Fruit fly (Drosophila melanogaster) whole organism, embryonic: ENCODE results near the gene CG3009.

Experiments
- Bdp1 ChIP-seq: fragments of 200-800 bp; sonication (Bioruptor generic); optimal IDR thresholded peaks from 3 replicates; lab custom pipeline; 2016; ENCODE audit warnings: missing biosample characterization, missing genetic modification characterization
- CG11456 ChIP-seq: fragments of 200-800 bp; sonication (Bioruptor generic); IDR thresholded peaks from 3 replicates; pipeline ENCODE4 v1.3.6; 2022; ENCODE audit warnings: missing biosample characterization, missing genetic modification characterization
- CG13123 ChIP-seq: fragments of 200-800 bp; sonication (Bioruptor generic); optimal IDR thresholded peaks from 2 replicates; lab custom pipeline; 2016; ENCODE audit warnings: missing biosample characterization, missing genetic modification characterization
- CG13775 ChIP-seq: fragments of 200-800 bp; sonication (Bioruptor generic); optimal IDR thresholded peaks from 3 replicates; lab custom pipeline; 2017; ENCODE audit warnings: missing biosample characterization, mild to moderate bottlenecking, missing genetic modification characterization
- CG14441 ChIP-seq: fragments of 200-800 bp; sonication (Bioruptor generic); IDR thresholded peaks from 2 replicates; pipeline ENCODE4 v1.3.6; 2022; ENCODE audit warnings: missing biosample characterization, missing genetic modification characterization
- CG17912 ChIP-seq: fragments of 200-800 bp; sonication (Bioruptor generic); optimal IDR thresholded peaks from 2 replicates; lab custom pipeline; 2018; ENCODE audit warnings: missing biosample characterization, mild to moderate bottlenecking, missing genetic modification characterization
- CG18599 ChIP-seq: fragments of 200-800 bp; sonication (Bioruptor generic); optimal IDR thresholded peaks from 3 replicates; lab custom pipeline; 2017; ENCODE audit warnings: missing biosample characterization, missing genetic modification characterization, mild to moderate bottlenecking, moderate library complexity, missing genetic modification reagents
- CG18619 ChIP-seq: fragments of 200-800 bp; sonication (Bioruptor generic); optimal IDR thresholded peaks from 3 replicates; lab custom pipeline; 2017; ENCODE audit warnings: missing biosample characterization, mild to moderate bottlenecking, missing genetic modification characterization
- CG2199 ChIP-seq: fragments of 200-800 bp; sonication (Bioruptor generic); IDR thresholded peaks from 3 replicates; pipeline ENCODE4 v1.3.6; 2022; ENCODE audit warnings: missing biosample characterization, missing genetic modification characterization
- CG30020 ChIP-seq: fragments of 200-800 bp; optimal IDR thresholded peaks from 2 replicates; lab custom pipeline; 2019; ENCODE audit warnings: missing biosample characterization, mild to moderate bottlenecking, missing genetic modification characterization, moderate library complexity
- CG4730 ChIP-seq: fragments of 200-800 bp; sonication (Bioruptor generic); IDR thresholded peaks from 2 replicates; pipeline ENCODE4 v1.3.6; 2022; ENCODE audit warnings: missing biosample characterization, missing genetic modification characterization
- CG6654 ChIP-seq: fragments of 200-800 bp; sonication (Bioruptor generic); optimal IDR thresholded peaks from 2 replicates; lab custom pipeline; 2017; ENCODE audit warnings: missing biosample characterization, mild to moderate bottlenecking, missing genetic modification characterization
- CG8089 ChIP-seq: fragments of 200-800 bp; sonication (Bioruptor generic); optimal IDR thresholded peaks from 3 replicates; lab custom pipeline; 2016; ENCODE audit warnings: missing biosample characterization, missing genetic modification characterization
- CG9727 ChIP-seq: fragments of 200-800 bp; sonication (Bioruptor generic); optimal IDR thresholded peaks from 3 replicates; lab custom pipeline; 2017; ENCODE audit warnings: missing biosample characterization, mild to moderate bottlenecking, missing genetic modification characterization
- CG9932 ChIP-seq: fragments of 200-800 bp; sonication (Bioruptor generic); IDR thresholded peaks from 2 replicates; pipeline ENCODE4 v1.3.6; 2022; ENCODE audit warnings: missing biosample characterization, missing genetic modification characterization
- D19A ChIP-seq: fragments of 200-800 bp; optimal IDR thresholded peaks from 3 replicates; lab custom pipeline; 2019; ENCODE audit warnings: missing biosample characterization, mild to moderate bottlenecking, missing genetic modification characterization, moderate library complexity
- Gsc ChIP-seq: fragments of 200-800 bp; sonication (Bioruptor generic); IDR thresholded peaks from 2 replicates; pipeline ENCODE4 v1.3.6; 2022; ENCODE audit warnings: missing biosample characterization, missing genetic modification characterization
- H15 ChIP-seq: fragments of 200-800 bp; sonication (Bioruptor generic); IDR thresholded peaks from 3 replicates; pipeline ENCODE4 v1.3.6; 2022; ENCODE audit warnings: missing biosample characterization, missing genetic modification characterization
- HmgZ ChIP-seq: fragments of 200-800 bp; sonication (Bioruptor generic); optimal IDR thresholded peaks from 2 replicates; lab custom pipeline; 2018; ENCODE audit warnings: missing biosample characterization, mild to moderate bottlenecking, missing genetic modification characterization
- Hr78 ChIP-seq, 2 experiments: fragments of 200-800 bp in 1 of 2; fragments of >200 bp in 1 of 2; sonication (Bioruptor generic) in 1 of 2; optimal IDR thresholded peaks; 2 replicates each; lab custom pipeline; 2017 to 2019; ENCODE audit warnings: missing biosample characterization in 2 of 2, missing genetic modification characterization in 2 of 2, mild to moderate bottlenecking in 1 of 2, moderate library complexity in 1 of 2
- Mes4 ChIP-seq: fragments of 200-800 bp; sonication (Bioruptor generic); optimal IDR thresholded peaks from 2 replicates; lab custom pipeline; 2016; ENCODE audit warnings: missing biosample characterization, missing genetic modification characterization
- Nf-YB ChIP-seq: fragments of 200-800 bp; sonication (Bioruptor generic); optimal IDR thresholded peaks from 3 replicates; lab custom pipeline; 2019; ENCODE audit warnings: missing biosample characterization, mild to moderate bottlenecking, missing genetic modification characterization, moderate library complexity
- Nf-YC ChIP-seq: fragments of 200-800 bp; optimal IDR thresholded peaks from 3 replicates; lab custom pipeline; 2019; ENCODE audit warnings: missing biosample characterization, mild to moderate bottlenecking, missing genetic modification characterization, moderate library complexity
- Sox100B ChIP-seq: fragments of 200-800 bp; sonication (Bioruptor generic); optimal IDR thresholded peaks from 3 replicates; lab custom pipeline; 2018; ENCODE audit warnings: missing biosample characterization, mild to moderate bottlenecking, missing genetic modification characterization
- Taf1 ChIP-seq: fragments of 200-800 bp; sonication (Bioruptor generic); IDR thresholded peaks from 2 replicates; pipeline ENCODE4 v1.3.6; 2022; ENCODE audit warnings: missing biosample characterization, missing genetic modification characterization
- Vsx1 ChIP-seq: fragments of 200-800 bp; sonication (Bioruptor generic); optimal IDR thresholded peaks from 2 replicates; lab custom pipeline; 2017; ENCODE audit warnings: missing biosample characterization, mild to moderate bottlenecking, missing genetic modification characterization, missing genetic modification reagents
- ara ChIP-seq: fragments of 200-800 bp; sonication (Bioruptor generic); IDR thresholded peaks from 2 replicates; pipeline ENCODE4 v1.3.6; 2022; ENCODE audit warnings: missing biosample characterization, missing genetic modification characterization
- bsh ChIP-seq, 2 experiments: fragments of 200-800 bp; sonication (Bioruptor generic); optimal IDR thresholded peaks; 2 replicates each; lab custom pipeline; 2017 to 2018; ENCODE audit warnings: mild to moderate bottlenecking in 2 of 2, missing biosample characterization in 2 of 2, missing genetic modification characterization in 2 of 2, moderate library complexity in 1 of 2
- cg ChIP-seq: fragments of 200-800 bp; sonication (Bioruptor generic); optimal IDR thresholded peaks from 3 replicates; lab custom pipeline; 2019; ENCODE audit warnings: missing biosample characterization, mild to moderate bottlenecking, missing genetic modification characterization, moderate library complexity
- chm ChIP-seq: fragments of 200-800 bp; sonication (Bioruptor generic); IDR thresholded peaks from 2 replicates; pipeline ENCODE4 v1.3.6; 2022; ENCODE audit warnings: missing biosample characterization, missing genetic modification characterization
- crc ChIP-seq: fragments of 200-800 bp; sonication (Bioruptor generic); optimal IDR thresholded peaks from 2 replicates; lab custom pipeline; 2016; ENCODE audit warnings: missing biosample characterization, missing genetic modification characterization
- exex ChIP-seq: fragments of 200-800 bp; sonication (Bioruptor generic); optimal IDR thresholded peaks from 4 replicates; lab custom pipeline; 2018; ENCODE audit warnings: missing biosample characterization, mild to moderate bottlenecking, missing genetic modification characterization, moderate library complexity
- eyg ChIP-seq: fragments of 200-800 bp; sonication (Bioruptor generic); optimal IDR thresholded peaks from 3 replicates; lab custom pipeline; 2016; ENCODE audit warnings: missing biosample characterization, missing genetic modification characterization
- gro ChIP-seq: fragments of 200-800 bp; sonication (Bioruptor generic); optimal IDR thresholded peaks from 2 replicates; lab custom pipeline; 2016; ENCODE audit warnings: missing biosample characterization, missing genetic modification characterization
- hkb ChIP-seq, 2 experiments: fragments of 200-800 bp in 1 of 2; fragments of >200 bp in 1 of 2; sonication (Bioruptor generic) in 1 of 2; IDR thresholded peaks in 1 of 2; optimal IDR thresholded peaks in 1 of 2; 2 replicates each; pipeline versions ENCODE4 v1.3.6 to Lab custom; 2017 to 2022; ENCODE audit warnings: missing biosample characterization in 1 of 2, missing genetic modification characterization in 1 of 2
- hth ChIP-seq: fragments of >200 bp; optimal IDR thresholded peaks from 2 replicates; lab custom pipeline; 2017; ENCODE audit warnings: inconsistent platforms
- klu ChIP-seq: fragments of 200-800 bp; sonication (Bioruptor generic); IDR thresholded peaks from 2 replicates; pipeline ENCODE4 v1.3.6; 2022; ENCODE audit warnings: missing biosample characterization, missing genetic modification characterization
- lab ChIP-seq: fragments of 200-800 bp; sonication (Bioruptor generic); optimal IDR thresholded peaks from 3 replicates; lab custom pipeline; 2017; ENCODE audit warnings: missing biosample characterization, missing genetic modification characterization, mild to moderate bottlenecking, moderate library complexity, missing genetic modification reagents
- ro ChIP-seq: fragments of 200-800 bp; sonication (Bioruptor generic); IDR thresholded peaks from 2 replicates; pipeline ENCODE4 v1.3.6; 2022; ENCODE audit warnings: missing biosample characterization, missing genetic modification characterization
- sug ChIP-seq: fragments of 200-800 bp; optimal IDR thresholded peaks from 2 replicates; lab custom pipeline; 2019; ENCODE audit warnings: missing biosample characterization, mild to moderate bottlenecking, missing genetic modification characterization, moderate library complexity
- zen ChIP-seq: fragments of 200-800 bp; sonication (Bioruptor generic); optimal IDR thresholded peaks from 3 replicates; lab custom pipeline; 2018; ENCODE audit warnings: missing biosample characterization, mild to moderate bottlenecking, missing genetic modification characterization, moderate library complexity
- zen2 ChIP-seq: fragments of 200-800 bp; sonication (Bioruptor generic); IDR thresholded peaks from 3 replicates; pipeline ENCODE4 v1.3.6; 2022; ENCODE audit warnings: missing biosample characterization, missing genetic modification characterization; ENCODE audit not compliant: partially characterized antibody
- zfh1 ChIP-seq: fragments of 200-800 bp; sonication (Bioruptor generic); IDR thresholded peaks from 3 replicates; pipeline ENCODE4 v1.3.6; 2022; ENCODE audit warnings: missing biosample characterization, missing genetic modification characterization

CG3009 gene

dm6 chrX:4627160-4627559, 39.3 kb downstream of the CG3009 start (continued):
- TF ChIP-seq CG13775 (GFP tag; lab: Kevin White, UChicago) (no peak), ro (GFP tag; lab: Robert Waterston, UW) (no peak), zen2 (peak; percentile 44; the same call in 2 of the 3 replicates), CG11456 (GFP tag; lab: Robert Waterston, UW) (no peak)

dm6 chrX:4618869-4619268, 47.6 kb downstream of the CG3009 start:
- TF ChIP-seq chm (GFP tag; lab: Robert Waterston, UW) (no peak), H15 (GFP tag; lab: Robert Waterston, UW) (no peak), ara (GFP tag; lab: Robert Waterston, UW) (no peak), Taf1 (no peak), sug (peak; percentile 14), gro (GFP tag; lab: Kevin White, UChicago) (no peak), HmgZ (no peak), exex (tag; lab: Kevin White, UChicago) (peak; percentile 37), Sox100B (GFP tag; lab: Kevin White, UChicago) (no peak), zen (tag; lab: Kevin White, UChicago) (no peak), CG18619 (GFP tag; lab: Kevin White, UChicago) (no peak), klu (GFP tag; lab: Robert Waterston, UW) (no peak), CG8089 (GFP tag; lab: Kevin White, UChicago) (no peak), crc (GFP tag; lab: Kevin White, UChicago) (no peak), ro (GFP tag; lab: Robert Waterston, UW) (no peak), Mes4 (no peak), CG4730 (GFP tag; lab: Robert Waterston, UW) (no peak), CG17912 (GFP tag; lab: Kevin White, UChicago) (no peak), hth (lab: Kevin White, UChicago) (no peak), Vsx1 (GFP tag; lab: Kevin White, UChicago) (no peak), Nf-YB (GFP tag; lab: Kevin White, UChicago) (peak; percentile 91), Bdp1 (GFP tag; lab: Kevin White, UChicago) (no peak), Nf-YC (peak; percentile 88), CG13123 (GFP tag; lab: Kevin White, UChicago) (no peak), CG9932 (GFP tag; lab: Robert Waterston, UW) (no peak), zfh1 (GFP tag; lab: Robert Waterston, UW) (no peak), CG2199 (GFP tag; lab: Robert Waterston, UW) (no peak), Gsc (GFP tag; lab: Robert Waterston, UW) (no peak), Hr78 (GFP tag; optimal IDR thresholded peaks at IDR 0.05; lab: Kevin White, UChicago) (peak in 1 of 2 experiments; percentile 29), cg (GFP tag; lab: Kevin White, UChicago) (peak; percentile 54), lab (no peak), eyg (no peak), CG14441 (no peak), hkb (optimal IDR thresholded peaks at IDR 0.05; lab: Kevin White, UChicago) (no peak), hkb (GFP tag; IDR thresholded peaks at IDR 0.05; lab: Robert Waterston, UW) (no peak), D19A (tag; lab: Kevin White, UChicago) (no peak), CG9727 (no peak), CG18599 (GFP tag; lab: Kevin White, UChicago) (no peak), bsh (GFP tag; optimal IDR thresholded peaks at IDR 0.05; lab: Kevin White, UChicago) (no peak), CG30020 (tag; lab: Kevin White, UChicago) (no peak), CG6654 (no peak)
